Worm (Caenorhabditis elegans): ENCODE results near the gene F35H8.4.

Gene F35H8.4

DNA sequence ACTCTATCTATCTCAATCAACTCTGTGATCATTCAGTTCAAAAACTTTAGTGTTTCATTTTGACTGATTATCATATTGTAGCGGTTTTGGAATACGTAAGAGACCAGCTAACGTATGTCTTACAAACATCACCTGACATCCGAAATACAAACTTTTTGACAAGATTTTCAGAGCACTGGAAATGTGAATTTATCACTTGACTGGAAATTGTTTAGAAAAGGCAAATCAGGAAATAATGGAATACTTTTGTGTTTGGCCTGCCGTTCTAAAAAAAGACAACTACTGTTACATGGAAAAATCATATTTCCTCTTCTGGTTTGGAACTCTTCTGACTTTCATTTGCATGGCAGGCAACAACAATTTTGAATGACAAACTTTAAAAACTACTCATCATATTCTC is 8.3 kb downstream of the F35H8.4 start, which contains the start of gene F35H8.12:
Gene F35H8.12 (plus strand): TSS at position 301 of the 400 bp plus-strand sequence.
- no peak for TF ChIP-seq unc-62 (GFP tag; optimal IDR thresholded peaks at IDR 0.05)

ce11 chrII:9550718-9551117 is 9.1 kb downstream of the F35H8.4 start, which contains the start of gene sra-6:
Gene sra-6, minus strand, starts transcription at chrII:9550818.
- no peak for TF ChIP-seq unc-62 (GFP tag; optimal IDR thresholded peaks at IDR 0.05)

- no peak for TF ChIP-seq unc-62 (GFP tag; optimal IDR thresholded peaks at IDR 0.05)
Measured at ce11 chrII:9544386-9544785, 15.4 kb downstream of the F35H8.4 start, which contains the start of gene sra-7. Gene sra-7, plus strand, starts transcription at chrII:9544686.

ce11 chrII:9542785-9543184 is 17.0 kb downstream of the F35H8.4 start, which contains the start of gene sra-4:
Gene sra-4, minus strand, starts transcription at chrII:9542885.
- TF ChIP-seq unc-62 (GFP tag; optimal IDR thresholded peaks at IDR 0.05), result no peak

DNA sequence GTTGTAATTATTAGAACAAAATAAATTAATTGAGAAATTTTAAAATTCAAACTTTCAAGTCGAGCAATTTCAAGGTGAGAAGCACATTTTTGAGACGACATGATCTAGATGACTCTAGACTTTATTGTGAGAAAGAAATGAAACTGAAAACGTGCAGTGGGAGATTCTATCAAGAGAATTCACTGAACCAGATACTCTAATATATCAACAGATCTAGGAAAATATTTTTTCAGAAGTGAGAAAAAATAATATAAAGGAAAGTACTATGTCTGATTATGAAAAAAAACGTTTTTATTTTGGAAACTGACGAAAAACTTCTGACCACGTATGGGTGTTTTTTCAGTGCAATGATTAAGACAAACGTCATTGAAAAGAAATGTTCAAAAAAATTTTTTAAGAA is 19.1 kb downstream of the F35H8.4 start, which contains the start of gene sra-3:
Gene sra-3 (minus strand): TSS at position 101 of the 400 bp plus-strand sequence.
- no peak for TF ChIP-seq unc-62 (GFP tag; optimal IDR thresholded peaks at IDR 0.05)

- no peak for TF ChIP-seq unc-62 (GFP tag; optimal IDR thresholded peaks at IDR 0.05)
Measured at ce11 chrII:9537429-9537828, 22.4 kb downstream of the F35H8.4 start, which contains the start of gene sra-8. Gene sra-8, plus strand, starts transcription at chrII:9537729.

DNA sequence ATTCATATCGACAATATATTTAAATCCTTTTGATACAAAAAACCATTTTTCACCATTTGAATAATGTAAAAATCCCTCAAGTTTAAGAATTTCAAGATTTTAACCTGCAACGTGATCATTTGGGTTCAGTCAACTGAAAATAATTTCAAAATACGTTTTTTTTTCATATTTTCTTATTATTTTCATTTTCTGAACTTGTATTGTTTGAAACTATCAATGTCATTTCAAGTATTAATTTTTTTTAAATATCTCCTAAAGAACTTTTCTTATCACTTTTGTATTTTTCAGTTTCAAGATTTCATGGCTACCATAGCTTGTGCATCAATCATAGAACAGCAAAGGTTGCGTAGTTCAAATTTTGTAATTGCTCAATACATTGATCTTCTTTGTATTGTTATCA is 27.8 kb downstream of the F35H8.4 start, which contains the start of gene sra-9:
Gene sra-9 (plus strand): TSS at position 301 of the 400 bp plus-strand sequence.
- TF ChIP-seq unc-62 (GFP tag; optimal IDR thresholded peaks at IDR 0.05), result no peak

DNA sequence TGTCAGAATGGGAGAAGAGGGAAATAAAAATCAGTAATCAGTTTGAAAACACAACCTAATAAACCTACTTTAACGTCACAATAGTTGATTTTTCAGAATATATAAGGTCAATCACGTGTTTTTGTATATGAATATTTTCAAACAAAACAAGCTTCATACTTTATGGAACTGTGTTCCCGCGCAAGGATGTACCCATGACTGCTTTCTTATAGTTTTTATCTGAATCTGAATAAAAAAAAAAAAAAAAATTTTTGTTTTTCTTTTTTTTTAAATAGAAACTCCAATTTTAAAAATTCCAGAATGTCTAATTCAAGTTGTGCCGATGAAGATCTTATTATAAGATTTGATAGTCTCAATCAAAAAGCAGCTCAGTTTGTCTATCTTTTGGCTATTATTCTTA is 31.3 kb downstream of the F35H8.4 start, which contains the start of gene sra-2:
Gene sra-2 (plus strand): TSS at position 301 of the 400 bp plus-strand sequence.
- TF ChIP-seq unc-62 (GFP tag; optimal IDR thresholded peaks at IDR 0.05), result no peak

- no peak for TF ChIP-seq unc-62 (GFP tag; optimal IDR thresholded peaks at IDR 0.05)
Measured at ce11 chrII:9523539-9524224, 36.1 kb downstream of the F35H8.4 start, which contains the start of gene mex-6. Gene mex-6, plus strand, starts transcription at chrII:9524174.

ce11 chrII:9522986-9523385 is 36.8 kb downstream of the F35H8.4 start, which contains the start of gene AH6.17:
Gene AH6.17, plus strand, starts transcription at chrII:9523170.
- no peak for TF ChIP-seq unc-62 (GFP tag; optimal IDR thresholded peaks at IDR 0.05)

ce11 chrII:9521570-9521969 is 38.3 kb downstream of the F35H8.4 start, which contains the start of gene sra-1:
Gene sra-1, minus strand, starts transcription at chrII:9521670.
- TF ChIP-seq unc-62 (GFP tag; optimal IDR thresholded peaks at IDR 0.05), result no peak

ce11 chrII:9518781-9519180 is 41.0 kb downstream of the F35H8.4 start, which contains the start of the genes sfxn-1.1 and AH6.3:
Gene sfxn-1.1, minus strand, starts transcription at chrII:9518881.
Gene AH6.3, plus strand, starts transcription at chrII:9519055.
- TF ChIP-seq unc-62 (GFP tag; optimal IDR thresholded peaks at IDR 0.05), result no peak

- no peak for TF ChIP-seq unc-62 (GFP tag; optimal IDR thresholded peaks at IDR 0.05)
Measured at ce11 chrII:9516836-9517235, 43.0 kb downstream of the F35H8.4 start, which contains the start of gene gcy-1. Gene gcy-1, minus strand, starts transcription at chrII:9516936.
